Worm (Caenorhabditis elegans): ENCODE measurements around the gene oxy-4.

Gene oxy-4

ce11 chrIII:5108746-5109145, 49.8 kb downstream of the oxy-4 start (continued):
- TF ChIP-seq snpc-4 (GFP tag; optimal IDR thresholded peaks at IDR 0.05) (no peak), snpc-4 (tag; optimal IDR thresholded peaks at IDR 0.05) (peak in 1 of 4 experiments; percentile 42), attf-5 (GFP tag; optimal IDR thresholded peaks at IDR 0.05) (peak; percentile 68), F57A8.1 (GFP tag; optimal IDR thresholded peaks at IDR 0.05) (no peak), hmg-1.2 (GFP tag; IDR thresholded peaks at IDR 0.05) (peak; percentile 79), nhr-80 (tag; optimal IDR thresholded peaks at IDR 0.05) (peak; percentile 47), dpff-1 (tag; optimal IDR thresholded peaks at IDR 0.05) (no peak), mcd-1 (GFP tag; IDR thresholded peaks at IDR 0.05) (peak; percentile 45), snpc-1.1 (tag; optimal IDR thresholded peaks at IDR 0.05; ENCODE audit: insufficient read depth) (no peak), sptf-2 (GFP tag; optimal IDR thresholded peaks at IDR 0.05) (no peak), ceh-58 (GFP tag; IDR thresholded peaks at IDR 0.05) (no peak), aptf-3 (GFP tag; IDR thresholded peaks at IDR 0.05) (no peak), cebp-1 (GFP tag; IDR thresholded peaks at IDR 0.05) (no peak), cebp-1 (tag; optimal IDR thresholded peaks at IDR 0.05) (no peak), hsf-1 (GFP tag; IDR thresholded peaks at IDR 0.05) (no peak), him-1 (tag; optimal IDR thresholded peaks at IDR 0.05) (no peak), ekl-4 (GFP tag; IDR thresholded peaks at IDR 0.05) (0 out of 2 replicates have a peak, but pooled peaks have one; percentile 13), B0336.3 (GFP tag; IDR thresholded peaks at IDR 0.05) (no peak)

DNA sequence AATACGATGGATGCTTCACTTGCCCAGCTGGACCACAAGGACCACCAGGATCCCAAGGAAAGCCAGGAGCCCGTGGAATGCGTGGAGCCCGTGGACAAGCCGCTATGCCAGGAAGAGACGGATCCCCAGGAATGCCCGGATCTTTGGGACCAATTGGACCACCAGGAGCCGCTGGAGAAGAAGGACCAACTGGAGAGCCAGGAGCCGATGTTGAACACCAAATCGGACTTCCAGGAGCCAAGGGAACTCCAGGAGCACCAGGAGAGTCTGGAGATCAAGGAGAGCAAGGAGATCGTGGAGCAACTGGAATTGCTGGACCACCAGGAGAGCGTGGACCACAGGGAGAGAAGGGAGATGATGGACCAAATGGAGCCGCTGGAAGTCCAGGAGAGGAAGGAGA, 50.6 kb downstream of the oxy-4 start:
- TF ChIP-seq zfh-2 (GFP tag; conservative IDR thresholded peaks at IDR 0.05) (peak; percentile 83), dox-1 (GFP tag; IDR thresholded peaks at IDR 0.05) (no peak), egrh-3 (GFP tag; IDR thresholded peaks at IDR 0.05) (peak; percentile 62; the same call in 1 of the 2 replicates)

DNA sequence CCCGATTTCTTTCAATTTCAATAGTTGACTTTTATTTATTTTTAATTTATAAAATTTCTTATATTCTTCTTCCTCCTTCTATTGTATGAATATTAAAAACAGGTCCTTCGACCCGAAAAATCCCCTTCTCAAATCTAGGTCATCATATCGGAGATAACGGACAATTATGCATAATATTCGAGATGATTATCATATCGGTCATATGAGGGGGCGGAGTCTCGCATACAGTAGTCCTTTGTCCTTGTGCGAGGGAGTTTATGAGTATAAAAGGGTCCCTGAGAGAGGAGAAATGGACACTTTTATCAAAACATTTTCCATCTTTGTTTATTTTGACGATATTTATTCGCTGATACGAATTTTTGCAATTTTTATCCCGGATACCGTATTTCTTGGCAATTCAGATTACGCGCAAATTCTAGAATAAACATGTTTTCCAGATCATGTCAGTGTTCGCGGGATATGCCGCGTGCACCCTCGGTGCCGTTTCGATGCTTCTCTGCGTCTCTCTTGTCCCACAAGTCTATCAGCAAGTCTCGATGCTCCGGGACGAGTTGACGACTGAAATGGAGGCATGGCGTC, 51.6 kb downstream of the oxy-4 start, which contains the start of gene dpy-17:
TSS of gene dpy-17 (plus strand) at position 438 of the 579 bp plus-strand sequence.
- no peak for TF ChIP-seq cebp-1 (GFP tag; IDR thresholded peaks at IDR 0.05)
- TF ChIP-seq cebp-1 (tag; optimal IDR thresholded peaks at IDR 0.05) = no peak
- no peak for TF ChIP-seq B0035.1 (tag; optimal IDR thresholded peaks at IDR 0.05)
- TF ChIP-seq ztf-3 (GFP tag; optimal IDR thresholded peaks at IDR 0.05) = no peak
- no peak for TF ChIP-seq lsl-1 (GFP tag; optimal IDR thresholded peaks at IDR 0.05)
- peak; percentile 35 for TF ChIP-seq repo-1 (tag; optimal IDR thresholded peaks at IDR 0.05)
- TF ChIP-seq nhr-27 (tag; optimal IDR thresholded peaks at IDR 0.05) = no peak
- TF ChIP-seq ceh-40 (GFP tag; IDR thresholded peaks at IDR 0.05) = no peak

DNA sequence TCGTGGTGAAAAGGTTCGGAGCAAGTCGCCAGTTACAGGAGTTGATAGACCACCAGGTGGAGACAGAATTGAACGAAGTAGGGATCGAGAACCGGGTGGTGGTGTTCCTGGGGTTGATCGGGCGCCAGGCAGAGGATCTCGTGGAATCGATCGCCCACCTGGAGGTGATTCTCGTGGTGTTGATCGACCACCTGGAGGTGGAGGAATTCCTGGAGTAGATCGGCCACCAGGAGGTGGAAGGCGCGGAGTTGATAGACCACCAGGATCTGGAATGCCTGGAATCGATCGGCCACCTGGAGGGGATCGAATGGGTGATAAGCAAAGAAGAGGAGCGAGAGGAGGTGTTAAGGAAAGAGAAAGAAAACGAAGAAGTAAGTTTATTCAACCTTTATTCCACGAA, 53.1 kb downstream of the oxy-4 start:
- no peak for TF ChIP-seq F33H1.4 (GFP tag; IDR thresholded peaks at IDR 0.05)
- TF ChIP-seq zfh-2 (GFP tag; conservative IDR thresholded peaks at IDR 0.05) = peak; percentile 84
- no peak for TF ChIP-seq ets-4 (GFP tag; optimal IDR thresholded peaks at IDR 0.05)
- TF ChIP-seq egrh-3 (GFP tag; IDR thresholded peaks at IDR 0.05) = no peak; the same call in 1 of the 2 replicates

All from whole organism, young adult.